Fruit fly (Drosophila melanogaster) Kc167 (cell line): ENCODE results near the gene Myo95E.

Experiments
- h ChIP-seq: fragments of >200 bp; optimal IDR thresholded peaks from 3 replicates; lab custom pipeline; 2018; ENCODE audit warnings: missing external identifiers
- psq ChIP-seq: fragments of >200 bp; optimal IDR thresholded peaks from 2 replicates; lab custom pipeline; 2017; ENCODE audit warnings: missing external identifiers

- TF ChIP-seq h (lab: Kevin White, UChicago) (no peak), psq (lab: Kevin White, UChicago) (no peak)
Measured at dm6 chr3R:24203426-24203825, 42.1 kb upstream of the Myo95E start.
